Fruit fly (Drosophila melanogaster): Measurements from ENCODE around the gene PAPLA1.

dm6 chr2L:8116632-8117193 is 42.7 kb downstream of the PAPLA1 start:
- TF ChIP-seq psq (optimal IDR thresholded peaks at IDR 0.05): no peak
- TF ChIP-seq ttk (optimal IDR thresholded peaks at IDR 0.05): no peak
- no peak for TF ChIP-seq Sin3A (optimal IDR thresholded peaks at IDR 0.05)
- no peak for TF ChIP-seq Myc (optimal IDR thresholded peaks at IDR 0.05)
- TF ChIP-seq insv (optimal IDR thresholded peaks at IDR 0.05): no peak

All from Kc167 (cell line).